Fruit fly (Drosophila melanogaster): Measurements from ENCODE around the gene CG3527.
A peak's percentile ranks its signal among the peaks of the same experiment; 100 is the strongest.

Gene CG3527

dm6 chrX:4581769-4582168 lies 30.0 kb downstream of the CG3527 start (continued):
- TF ChIP-seq CG18599 (GFP tag; optimal IDR thresholded peaks at IDR 0.05) (peak; percentile 20), nerfin-1 (tag; optimal IDR thresholded peaks at IDR 0.05) (peak; percentile 13), CTCF (GFP tag; optimal IDR thresholded peaks at IDR 0.05) (no peak), chinmo (GFP tag; IDR thresholded peaks at IDR 0.05; ENCODE audit: partially characterized antibody) (no peak), ewg (GFP tag; optimal IDR thresholded peaks at IDR 0.05) (no peak), CG2199 (GFP tag; IDR thresholded peaks at IDR 0.05) (no peak), lmd (GFP tag; IDR thresholded peaks at IDR 0.05) (peak; percentile 37; the same call in 1 of the 2 replicates), CG13624 (GFP tag; optimal IDR thresholded peaks at IDR 0.05) (no peak), CG6689 (GFP tag; IDR thresholded peaks at IDR 0.05) (peak; percentile 49), gfzf (GFP tag; optimal IDR thresholded peaks at IDR 0.05) (no peak), tup (GFP tag; optimal IDR thresholded peaks at IDR 0.05) (no peak), CG7556 (GFP tag; optimal IDR thresholded peaks at IDR 0.05) (peak; percentile 27), dysf (GFP tag; IDR thresholded peaks at IDR 0.05) (peak; percentile 42; the same call in 2 of the 3 replicates), p53 (GFP tag; optimal IDR thresholded peaks at IDR 0.05) (no peak), CG3838 (GFP tag; optimal IDR thresholded peaks at IDR 0.05) (no peak), HHEX (GFP tag; optimal IDR thresholded peaks at IDR 0.05) (no peak), emc (GFP tag; optimal IDR thresholded peaks at IDR 0.05) (no peak), Nf-YA (GFP tag; IDR thresholded peaks at IDR 0.05) (no peak), CG17361 (GFP tag; IDR thresholded peaks at IDR 0.05) (peak; percentile 57; the same call in 2 of the 3 replicates), sens (GFP tag) (peak; percentile 93), CG9727 (GFP tag; optimal IDR thresholded peaks at IDR 0.05) (peak; percentile 43), CG14710 (tag; optimal IDR thresholded peaks at IDR 0.05) (peak; percentile 63), CoRest (tag; optimal IDR thresholded peaks at IDR 0.05) (peak; percentile 43), tap (tag; optimal IDR thresholded peaks at IDR 0.05) (no peak), sim (GFP tag; IDR thresholded peaks at IDR 0.05) (0 out of 2 replicates have a peak, but pooled peaks have one; percentile 17), tio (GFP tag; optimal IDR thresholded peaks at IDR 0.05) (peak; percentile 10), Taf1 (GFP tag; IDR thresholded peaks at IDR 0.05) (no peak), jumu (GFP tag; optimal IDR thresholded peaks at IDR 0.05) (no peak), TFAM (GFP tag; optimal IDR thresholded peaks at IDR 0.05) (no peak), fru (optimal IDR thresholded peaks at IDR 0.05) (no peak), Sox100B (GFP tag; optimal IDR thresholded peaks at IDR 0.05) (peak; percentile 33), CG7928 (GFP tag; optimal IDR thresholded peaks at IDR 0.05) (no peak), rib (GFP tag; IDR thresholded peaks at IDR 0.05) (no peak), phol (tag; optimal IDR thresholded peaks at IDR 0.05) (peak; percentile 59), Kr (GFP tag; optimal IDR thresholded peaks at IDR 0.05) (no peak), CG31224 (GFP tag; IDR thresholded peaks at IDR 0.05) (no peak), mam (GFP tag; optimal IDR thresholded peaks at IDR 0.05) (no peak), fu2 (GFP tag; optimal IDR thresholded peaks at IDR 0.05) (no peak), scrt (GFP tag; optimal IDR thresholded peaks at IDR 0.05) (no peak), eyg (GFP tag; optimal IDR thresholded peaks at IDR 0.05) (no peak), CG11696 (GFP tag; IDR thresholded peaks at IDR 0.05) (no peak), CG6854 (GFP tag; optimal IDR thresholded peaks at IDR 0.05) (no peak), ham (GFP tag; IDR thresholded peaks at IDR 0.05) (no peak), Lhr (GFP tag; optimal IDR thresholded peaks at IDR 0.05) (peak; percentile 35), fd64A (GFP tag; optimal IDR thresholded peaks at IDR 0.05) (no peak), pb (GFP tag; optimal IDR thresholded peaks at IDR 0.05) (no peak), CG2678 (tag; optimal IDR thresholded peaks at IDR 0.05) (peak; percentile 61), org-1 (GFP tag; optimal IDR thresholded peaks at IDR 0.05) (no peak), en (GFP tag; optimal IDR thresholded peaks at IDR 0.05) (no peak), Nf-YB (GFP tag; optimal IDR thresholded peaks at IDR 0.05) (peak; percentile 52), nerfin-2 (GFP tag; IDR thresholded peaks at IDR 0.05; ENCODE audit: partially characterized antibody) (no peak), Doc2 (GFP tag; IDR thresholded peaks at IDR 0.05) (no peak), yki (optimal IDR thresholded peaks at IDR 0.05) (no peak)
